Worm (Caenorhabditis elegans) whole organism, L3 larva: ENCODE measurements around the gene T15H9.5.

Experiments used
- R02D3.7 ChIP-seq: fragments of 150-350 bp; optimal IDR thresholded peaks from 2 replicates; lab custom pipeline; 2014; ENCODE audit warnings: missing biosample characterization, missing genetic modification characterization
- aly-2 ChIP-seq: fragments of 150-350 bp; optimal IDR thresholded peaks from 2 replicates; lab custom pipeline; 2014; ENCODE audit warnings: missing biosample characterization, missing genetic modification characterization
- ama-1 ChIP-seq: fragments of 150-350 bp; optimal IDR thresholded peaks from 2 replicates; lab custom pipeline; 2018
- ceh-16 ChIP-seq: sonication (generic microtip); optimal IDR thresholded peaks from 2 replicates; lab custom pipeline; 2017; ENCODE audit warnings: missing biosample characterization, missing genetic modification characterization
- ceh-28 ChIP-seq: fragments of 150-350 bp; optimal IDR thresholded peaks from 2 replicates; lab custom pipeline; 2014; ENCODE audit warnings: missing biosample characterization, missing genetic modification reagents, missing genetic modification characterization
- ceh-82 ChIP-seq: fragments of 150-350 bp; optimal IDR thresholded peaks from 2 replicates; lab custom pipeline; 2014; ENCODE audit warnings: missing biosample characterization, missing genetic modification characterization
- daf-12 ChIP-seq: fragments of 150-350 bp; optimal IDR thresholded peaks from 2 replicates; lab custom pipeline; 2014; ENCODE audit warnings: missing biosample characterization, missing genetic modification reagents, missing genetic modification characterization
- egl-27 ChIP-seq: sonication (generic microtip); optimal IDR thresholded peaks from 4 replicates; lab custom pipeline; 2017; ENCODE audit warnings: missing biosample characterization, missing genetic modification reagents, missing genetic modification characterization
- egl-5 ChIP-seq: fragments of 150-350 bp; optimal IDR thresholded peaks from 2 replicates; lab custom pipeline; 2017; ENCODE audit warnings: missing biosample characterization, missing genetic modification reagents, missing genetic modification characterization, inconsistent platforms
- elt-1 ChIP-seq: fragments of 150-350 bp; optimal IDR thresholded peaks from 2 replicates; lab custom pipeline; 2014; ENCODE audit warnings: missing biosample characterization, missing genetic modification characterization
- elt-2 ChIP-seq: sonication (generic microtip); optimal IDR thresholded peaks from 2 replicates; lab custom pipeline; 2016; ENCODE audit warnings: missing genetic modification reagents, mild to moderate bottlenecking, missing genetic modification characterization, missing compliant biosample characterization
- elt-3 ChIP-seq, 3 experiments: fragments of 150-350 bp in 1 of 3; sonication (generic microtip) in 2 of 3; optimal IDR thresholded peaks; 2 replicates in 2 of 3; 4 replicates in 1 of 3; lab custom pipeline; 2014 to 2017; ENCODE audit warnings: missing biosample characterization in 3 of 3, missing genetic modification characterization in 3 of 3
- eor-1 ChIP-seq, 2 experiments: fragments of 150-350 bp; optimal IDR thresholded peaks; 2 replicates each; lab custom pipeline; 2014 to 2018; ENCODE audit warnings: missing biosample characterization in 2 of 2, missing genetic modification characterization in 2 of 2
- fkh-10 ChIP-seq: sonication (generic microtip); optimal IDR thresholded peaks from 2 replicates; lab custom pipeline; 2017; ENCODE audit warnings: missing biosample characterization, missing genetic modification reagents, missing genetic modification characterization
- fos-1 ChIP-seq: fragments of 150-350 bp; optimal IDR thresholded peaks from 2 replicates; lab custom pipeline; 2014; ENCODE audit warnings: missing biosample characterization, missing genetic modification characterization
- hmg-11 ChIP-seq: sonication (generic microtip); optimal IDR thresholded peaks from 2 replicates; lab custom pipeline; 2016; ENCODE audit warnings: missing genetic modification characterization, missing compliant biosample characterization
- jun-1 ChIP-seq: fragments of 150-350 bp; optimal IDR thresholded peaks from 2 replicates; lab custom pipeline; 2014; ENCODE audit warnings: missing biosample characterization, missing genetic modification reagents, missing genetic modification characterization
- lin-39 ChIP-seq: fragments of 150-350 bp; optimal IDR thresholded peaks from 2 replicates; lab custom pipeline; 2018; ENCODE audit warnings: missing biosample characterization, missing genetic modification reagents, missing genetic modification characterization
- lsy-12 ChIP-seq: sonication (generic microtip); optimal IDR thresholded peaks from 2 replicates; lab custom pipeline; 2016; ENCODE audit warnings: mild to moderate bottlenecking, missing genetic modification characterization, missing compliant biosample characterization
- mdl-1 ChIP-seq: fragments of 150-350 bp; optimal IDR thresholded peaks from 2 replicates; lab custom pipeline; 2014; ENCODE audit warnings: missing biosample characterization, missing genetic modification characterization
- mml-1 ChIP-seq: fragments of 150-350 bp; sonication (generic microtip); optimal IDR thresholded peaks from 3 replicates; lab custom pipeline; 2014; ENCODE audit warnings: missing biosample characterization, missing genetic modification characterization
- nfya-1 ChIP-seq: sonication (generic microtip); optimal IDR thresholded peaks from 2 replicates; lab custom pipeline; 2017; ENCODE audit warnings: missing genetic modification characterization, mild to moderate bottlenecking, missing compliant biosample characterization, antibody characterized with exemption, moderate library complexity; ENCODE audit not compliant: insufficient read depth
- nhr-12 ChIP-seq: fragments of 150-350 bp; optimal IDR thresholded peaks from 2 replicates; lab custom pipeline; 2014; ENCODE audit warnings: missing biosample characterization, missing genetic modification characterization
- nhr-23 ChIP-seq: fragments of 150-350 bp; optimal IDR thresholded peaks from 2 replicates; lab custom pipeline; 2014; ENCODE audit warnings: missing biosample characterization, missing genetic modification reagents, missing genetic modification characterization
- nhr-237 ChIP-seq: fragments of 150-350 bp; optimal IDR thresholded peaks from 2 replicates; lab custom pipeline; 2014; ENCODE audit warnings: missing biosample characterization, missing genetic modification characterization
- nhr-25 ChIP-seq: sonication (generic microtip); optimal IDR thresholded peaks from 2 replicates; lab custom pipeline; 2017; ENCODE audit warnings: missing biosample characterization, missing genetic modification characterization
- nhr-43 ChIP-seq: sonication (generic microtip); optimal IDR thresholded peaks from 2 replicates; lab custom pipeline; 2016; ENCODE audit warnings: mild to moderate bottlenecking, missing genetic modification characterization, missing compliant biosample characterization; ENCODE audit not compliant: poor library complexity, severe bottlenecking
- nhr-67 ChIP-seq: fragments of 150-350 bp; optimal IDR thresholded peaks from 2 replicates; lab custom pipeline; 2014; ENCODE audit warnings: missing biosample characterization, missing genetic modification characterization
- nhr-77 ChIP-seq: fragments of 150-350 bp; optimal IDR thresholded peaks from 2 replicates; lab custom pipeline; 2014; ENCODE audit warnings: missing biosample characterization, missing genetic modification characterization
- pha-4 ChIP-seq: fragments of 150-350 bp; optimal IDR thresholded peaks from 2 replicates; lab custom pipeline; 2014; ENCODE audit warnings: missing biosample characterization, missing genetic modification reagents, missing genetic modification characterization
- pqm-1 ChIP-seq: fragments of 150-350 bp; optimal IDR thresholded peaks from 2 replicates; lab custom pipeline; 2017; ENCODE audit warnings: missing biosample characterization, missing genetic modification characterization, inconsistent platforms
- tbx-2 ChIP-seq: sonication (generic microtip); optimal IDR thresholded peaks from 2 replicates; lab custom pipeline; 2016; ENCODE audit warnings: mild to moderate bottlenecking, missing genetic modification characterization, missing compliant biosample characterization
- zag-1 ChIP-seq: fragments of 150-350 bp; optimal IDR thresholded peaks from 2 replicates; lab custom pipeline; 2014; ENCODE audit warnings: missing biosample characterization, missing genetic modification characterization
- ztf-11 ChIP-seq: fragments of 150-350 bp; optimal IDR thresholded peaks from 2 replicates; lab custom pipeline; 2014; ENCODE audit warnings: missing biosample characterization, missing genetic modification characterization

T15H9.5 gene

ce11 chrII:9619402-9619862 is 8.2 kb upstream of the T15H9.5 start:
- TF ChIP-seq mdl-1 (peak; percentile 18), egl-27 (tag; lab: Kevin White, UChicago) (no peak), elt-2 (tag; lab: Kevin White, UChicago) (peak; percentile 75), nhr-77 (tag; lab: Kevin White, UChicago) (peak; percentile 20), elt-3 (tag; optimal IDR thresholded peaks at IDR 0.05; lab: Kevin White, UChicago) (peak in 2 of 3 experiments; percentile 34 to 92), elt-1 (peak; percentile 89), nhr-67 (tag; lab: Kevin White, UChicago) (no peak), eor-1 (tag; optimal IDR thresholded peaks at IDR 0.05; lab: Kevin White, UChicago) (no peak), nhr-25 (tag; lab: Kevin White, UChicago) (peak; percentile 76), R02D3.7 (peak; percentile 9), lin-39 (peak; percentile 48), ceh-28 (tag; lab: Kevin White, UChicago) (peak; percentile 74), ama-1 (lab: Kevin White, UChicago) (peak; percentile 92), mml-1 (tag; lab: Kevin White, UChicago) (no peak), ceh-16 (no peak), ceh-82 (tag; lab: Kevin White, UChicago) (peak; percentile 40), hmg-11 (tag; lab: Kevin White, UChicago) (no peak), fos-1 (tag; lab: Kevin White, UChicago) (no peak), nhr-12 (tag; lab: Kevin White, UChicago) (no peak), aly-2 (no peak), jun-1 (tag; lab: Kevin White, UChicago) (peak; percentile 57), nhr-23 (peak; percentile 70), lsy-12 (tag; lab: Kevin White, UChicago) (peak; percentile 4), pqm-1 (tag; lab: Kevin White, UChicago) (peak; percentile 44), nfya-1 (tag; lab: Kevin White, UChicago) (peak; percentile 40), nhr-237 (no peak), pha-4 (peak; percentile 47), zag-1 (tag; lab: Kevin White, UChicago) (no peak)

- TF ChIP-seq pha-4 (peak; percentile 52), nhr-43 (tag; lab: Kevin White, UChicago) (peak; percentile 38), ama-1 (lab: Kevin White, UChicago) (peak; percentile 42), eor-1 (tag; optimal IDR thresholded peaks at IDR 0.05; lab: Kevin White, UChicago) (no peak)
Observed at ce11 chrII:9618759-9619158, 7.5 kb upstream of the T15H9.5 start.

ce11 chrII:9617902-9618245 is 6.6 kb upstream of the T15H9.5 start:
- TF ChIP-seq fkh-10 (GFP tag; lab: Kevin White, UChicago) (no peak), R02D3.7 (peak; percentile 11), nhr-43 (tag; lab: Kevin White, UChicago) (peak; percentile 69), elt-2 (tag; lab: Kevin White, UChicago) (peak; percentile 10), lsy-12 (tag; lab: Kevin White, UChicago) (no peak)

- TF ChIP-seq nhr-23 (no peak), nhr-43 (tag; lab: Kevin White, UChicago) (no peak), egl-5 (tag; lab: Kevin White, UChicago) (no peak), ama-1 (lab: Kevin White, UChicago) (peak; percentile 41), pha-4 (no peak), daf-12 (peak; percentile 14), jun-1 (tag; lab: Kevin White, UChicago) (peak; percentile 35), ceh-28 (tag; lab: Kevin White, UChicago) (peak; percentile 74), nfya-1 (tag; lab: Kevin White, UChicago) (peak; percentile 34), aly-2 (no peak), nhr-12 (tag; lab: Kevin White, UChicago) (no peak), ztf-11 (no peak), tbx-2 (tag; lab: Kevin White, UChicago) (no peak), hmg-11 (tag; lab: Kevin White, UChicago) (no peak)
- TF ChIP-seq, all 47 proteins: peak for 5
Observed at ce11 chrII:9617039-9617901, 6.0 kb upstream of the T15H9.5 start, which contains the start of gene hal-3. Gene hal-3, minus strand, starts transcription at chrII:9617125.
